Worm (Caenorhabditis elegans) whole organism, L4/young adult: ENCODE results near the gene ribo-1.

Experiments
- W03F9.2 ChIP-seq: fragments of 150-350 bp; optimal IDR thresholded peaks from 2 replicates; lab custom pipeline; 2014; ENCODE audit warnings: missing biosample characterization, missing genetic modification characterization
- dao-5 ChIP-seq: sonication (generic microtip); optimal IDR thresholded peaks from 2 replicates; lab custom pipeline; 2016; ENCODE audit warnings: missing genotype, missing genetic modification characterization, moderate library complexity, missing compliant biosample characterization
- him-1 ChIP-seq: sonication (generic microtip); optimal IDR thresholded peaks from 2 replicates; lab custom pipeline; 2016; ENCODE audit warnings: missing genotype, missing genetic modification reagents, missing genetic modification characterization, missing compliant biosample characterization

- TF ChIP-seq him-1 (tag; lab: Kevin White, UChicago), result no peak
- no peak for TF ChIP-seq dao-5 (tag; lab: Kevin White, UChicago)
- no peak for TF ChIP-seq W03F9.2
Observed at ce11 chrIV:6912851-6913588, 2.5 kb downstream of the ribo-1 start, which contains the start of gene T22D1.3.
